Worm (Caenorhabditis elegans) whole organism, late embryonic: ENCODE results near the gene pnk-4.

Source experiments
- ama-1 ChIP-seq: fragments of 150-350 bp; optimal IDR thresholded peaks from 2 replicates; lab custom pipeline; 2014
- ceh-30 ChIP-seq: fragments of 150-350 bp; optimal IDR thresholded peaks from 2 replicates; lab custom pipeline; 2014; ENCODE audit warnings: missing biosample characterization, missing genetic modification characterization
- dve-1 ChIP-seq: sonication (generic microtip); optimal IDR thresholded peaks from 2 replicates; lab custom pipeline; 2017; ENCODE audit warnings: antibody characterized with exemption, mild to moderate bottlenecking, missing genetic modification characterization, missing compliant biosample characterization
- lim-6 ChIP-seq: sonication (generic microtip); optimal IDR thresholded peaks from 2 replicates; lab custom pipeline; 2016; ENCODE audit warnings: missing genetic modification characterization, missing compliant biosample characterization
- mec-3 ChIP-seq: sonication (generic microtip); optimal IDR thresholded peaks from 2 replicates; lab custom pipeline; 2016; ENCODE audit warnings: borderline replicate concordance, missing genetic modification characterization, missing compliant biosample characterization
- nhr-11 ChIP-seq: fragments of 150-350 bp; optimal IDR thresholded peaks from 2 replicates; lab custom pipeline; 2014; ENCODE audit warnings: missing biosample characterization, missing genetic modification characterization
- pha-4 ChIP-seq: fragments of 150-350 bp; optimal IDR thresholded peaks from 2 replicates; lab custom pipeline; 2018; ENCODE audit warnings: missing biosample characterization, missing genetic modification reagents, missing genetic modification characterization
- pqm-1 ChIP-seq: sonication (generic microtip); optimal IDR thresholded peaks from 2 replicates; lab custom pipeline; 2016; ENCODE audit warnings: missing genetic modification characterization, missing compliant biosample characterization
- sox-4 ChIP-seq: sonication (generic microtip); optimal IDR thresholded peaks from 2 replicates; lab custom pipeline; 2017; ENCODE audit warnings: mild to moderate bottlenecking, missing genetic modification characterization, inconsistent platforms, missing compliant biosample characterization
- syd-9 ChIP-seq: sonication (generic microtip); optimal IDR thresholded peaks from 2 replicates; lab custom pipeline; 2016; ENCODE audit warnings: mild to moderate bottlenecking, missing genetic modification characterization, moderate library complexity, missing compliant biosample characterization
- zip-5 ChIP-seq: sonication (generic microtip); optimal IDR thresholded peaks from 2 replicates; lab custom pipeline; 2016; ENCODE audit warnings: missing genetic modification characterization, missing compliant biosample characterization

DNA sequence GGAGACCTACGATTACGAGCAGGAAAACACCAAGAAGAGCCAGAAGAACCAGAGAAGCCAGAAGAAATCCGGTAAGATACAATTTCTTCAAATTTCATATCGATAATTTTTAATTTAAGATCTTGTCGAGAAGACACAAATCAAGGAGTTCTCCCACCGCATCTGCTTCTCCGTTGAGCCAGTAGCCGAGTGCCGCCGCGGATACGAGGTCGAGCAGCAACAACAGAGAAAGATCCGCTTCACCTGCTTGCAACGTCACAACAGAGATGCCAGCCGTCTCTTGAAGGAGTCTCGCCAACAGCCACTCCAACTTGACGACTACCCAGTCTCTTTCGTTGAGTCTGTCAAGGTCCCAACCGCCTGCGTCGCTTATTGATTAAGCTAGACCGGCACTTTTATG, 18.1 kb downstream of the pnk-4 start:
- TF ChIP-seq ceh-30 (tag; lab: Kevin White, UChicago) = no peak
- TF ChIP-seq pqm-1 (tag; lab: Kevin White, UChicago) = no peak
- no peak for TF ChIP-seq syd-9 (tag; lab: Kevin White, UChicago)
- TF ChIP-seq nhr-11 (tag; lab: Kevin White, UChicago) = no peak
- no peak for TF ChIP-seq lim-6 (tag; lab: Kevin White, UChicago)
- no peak for TF ChIP-seq ama-1 (lab: Kevin White, UChicago)
- TF ChIP-seq pha-4 = no peak
- TF ChIP-seq dve-1 = no peak
- no peak for TF ChIP-seq sox-4
- no peak for TF ChIP-seq zip-5 (tag; lab: Kevin White, UChicago)
- TF ChIP-seq mec-3 (tag; lab: Kevin White, UChicago) = no peak
